Worm (Caenorhabditis elegans) whole organism, L1 larva: ENCODE measurements around the gene F42F12.3.

Experiments
- C16A3.4 ChIP-seq: fragments of 150-350 bp; optimal IDR thresholded peaks from 2 replicates; lab custom pipeline; 2014; ENCODE audit warnings: missing biosample characterization, missing genetic modification characterization
- ceh-8 ChIP-seq: fragments of 200-800 bp; sonication (Bioruptor generic); optimal IDR thresholded peaks from 2 replicates; lab custom pipeline; 2018; ENCODE audit warnings: mild to moderate bottlenecking, missing genetic modification characterization, moderate library complexity, missing compliant biosample characterization
- ceh-82 ChIP-seq, 3 experiments: fragments of 150-350 bp in 1 of 3; sonication (generic microtip) in 2 of 3; optimal IDR thresholded peaks; 2 replicates each; lab custom pipeline; 2014 to 2017; ENCODE audit warnings: missing biosample characterization in 3 of 3, missing genetic modification characterization in 3 of 3
- ceh-90 ChIP-seq: sonication (generic microtip); optimal IDR thresholded peaks from 2 replicates; lab custom pipeline; 2016; ENCODE audit warnings: missing genetic modification characterization, missing compliant biosample characterization
- efl-1 ChIP-seq, 4 experiments: fragments of 150-350 bp; optimal IDR thresholded peaks in 3 of 4; peaks in 1 of 4; 1 replicate in 1 of 4; 2 replicates in 3 of 4; lab custom pipeline; 2014; ENCODE audit warnings: missing biosample characterization in 2 of 4, missing genetic modification characterization in 2 of 4, missing genetic modification reagents in 2 of 4
- efl-3 ChIP-seq: fragments of 200-800 bp; sonication (Bioruptor generic); optimal IDR thresholded peaks from 2 replicates; lab custom pipeline; 2018; ENCODE audit warnings: mild to moderate bottlenecking, missing genetic modification characterization, missing compliant biosample characterization
- egl-27 ChIP-seq, 2 experiments: fragments of 150-350 bp in 1 of 2; sonication (generic microtip); optimal IDR thresholded peaks; 3 replicates each; lab custom pipeline; 2017 to 2018; ENCODE audit warnings: missing biosample characterization in 2 of 2, missing genetic modification characterization in 2 of 2, missing genetic modification reagents in 2 of 2
- elt-2 ChIP-seq: sonication (generic microtip); optimal IDR thresholded peaks from 2 replicates; lab custom pipeline; 2016; ENCODE audit warnings: missing genetic modification characterization, mild to moderate bottlenecking, inconsistent platforms, missing compliant biosample characterization, missing genetic modification reagents
- elt-3 ChIP-seq, 6 experiments: fragments of 150-350 bp in 1 of 6; sonication (generic microtip); optimal IDR thresholded peaks; 2 replicates each; lab custom pipeline; 2017 to 2018; ENCODE audit warnings: missing biosample characterization in 6 of 6, missing genetic modification characterization in 6 of 6, inconsistent platforms in 1 of 6
- ets-5 ChIP-seq: fragments of 200-800 bp; sonication (Bioruptor generic); IDR thresholded peaks from 2 replicates; pipeline ENCODE4 v1.3.6; 2022; ENCODE audit warnings: missing genetic modification characterization, missing compliant biosample characterization
- fos-1 ChIP-seq: fragments of 150-350 bp; optimal IDR thresholded peaks from 2 replicates; lab custom pipeline; 2014; ENCODE audit warnings: missing biosample characterization, missing genetic modification characterization
- irx-1 ChIP-seq: sonication (generic microtip); optimal IDR thresholded peaks from 2 replicates; lab custom pipeline; 2016; ENCODE audit warnings: missing genetic modification characterization, missing compliant biosample characterization
- jun-1 ChIP-seq: fragments of 150-350 bp; optimal IDR thresholded peaks from 2 replicates; lab custom pipeline; 2014; ENCODE audit warnings: missing biosample characterization, missing genetic modification reagents, missing genetic modification characterization
- lin-13 ChIP-seq: fragments of 150-350 bp; optimal IDR thresholded peaks from 2 replicates; lab custom pipeline; 2014; ENCODE audit warnings: missing biosample characterization, missing genetic modification reagents, missing genetic modification characterization
- lin-14 ChIP-seq: fragments of 200-800 bp; sonication (Bioruptor generic); optimal IDR thresholded peaks from 2 replicates; lab custom pipeline; 2018; ENCODE audit warnings: mild to moderate bottlenecking, missing genetic modification characterization, moderate library complexity, missing compliant biosample characterization
- mdl-1 ChIP-seq, 2 experiments: fragments of 150-350 bp; optimal IDR thresholded peaks; 2 replicates each; lab custom pipeline; 2014 to 2017; ENCODE audit warnings: missing biosample characterization in 2 of 2, missing genetic modification characterization in 2 of 2, inconsistent platforms in 1 of 2
- mef-2 ChIP-seq: fragments of 150-350 bp; optimal IDR thresholded peaks from 2 replicates; lab custom pipeline; 2014; ENCODE audit warnings: missing biosample characterization, missing genetic modification characterization
- mep-1 ChIP-seq: fragments of 150-350 bp; optimal IDR thresholded peaks from 2 replicates; lab custom pipeline; 2014; ENCODE audit warnings: missing biosample characterization, missing genetic modification characterization
- nhr-19 ChIP-seq: fragments of 200-800 bp; sonication (Bioruptor generic); conservative IDR thresholded peaks from 2 replicates; pipeline ENCODE4 v1.3.6; 2022; ENCODE audit warnings: missing genetic modification characterization, missing compliant biosample characterization
- nhr-28 ChIP-seq: fragments of 150-350 bp; optimal IDR thresholded peaks from 2 replicates; lab custom pipeline; 2014; ENCODE audit warnings: missing biosample characterization, missing genetic modification characterization
- nhr-47 ChIP-seq: sonication (generic microtip); optimal IDR thresholded peaks from 2 replicates; lab custom pipeline; 2016; ENCODE audit warnings: mild to moderate bottlenecking, missing genetic modification characterization, moderate library complexity, missing compliant biosample characterization
- nhr-76 ChIP-seq: sonication (generic microtip); optimal IDR thresholded peaks from 2 replicates; lab custom pipeline; 2017; ENCODE audit warnings: missing biosample characterization, missing genetic modification characterization
- nhr-84 ChIP-seq: sonication (generic microtip); optimal IDR thresholded peaks from 2 replicates; lab custom pipeline; 2017; ENCODE audit warnings: missing biosample characterization, missing genetic modification characterization
- nhr-90 ChIP-seq: sonication (generic microtip); optimal IDR thresholded peaks from 2 replicates; lab custom pipeline; 2016; ENCODE audit warnings: mild to moderate bottlenecking, missing genetic modification characterization, missing compliant biosample characterization; ENCODE audit not compliant: poor library complexity
- pax-3 ChIP-seq: fragments of 200-800 bp; sonication (Bioruptor generic); optimal IDR thresholded peaks from 2 replicates; lab custom pipeline; 2018; ENCODE audit warnings: mild to moderate bottlenecking, missing genetic modification characterization, moderate library complexity, missing compliant biosample characterization
- sptf-1 ChIP-seq: fragments of 150-350 bp; optimal IDR thresholded peaks from 2 replicates; lab custom pipeline; 2014; ENCODE audit warnings: missing biosample characterization, missing genetic modification characterization
- swsn-7 ChIP-seq: sonication (generic microtip); optimal IDR thresholded peaks from 2 replicates; lab custom pipeline; 2016; ENCODE audit warnings: missing genetic modification characterization, missing compliant biosample characterization
- tlp-1 ChIP-seq: fragments of 150-350 bp; optimal IDR thresholded peaks from 2 replicates; lab custom pipeline; 2014; ENCODE audit warnings: missing biosample characterization, missing genetic modification characterization
- unc-130 ChIP-seq: fragments of 150-350 bp; optimal IDR thresholded peaks from 2 replicates; lab custom pipeline; 2017; ENCODE audit warnings: missing biosample characterization, missing genetic modification characterization, inconsistent platforms
- zag-1 ChIP-seq: fragments of 150-350 bp; optimal IDR thresholded peaks from 2 replicates; lab custom pipeline; 2014; ENCODE audit warnings: missing biosample characterization, missing genetic modification characterization
- zip-4 ChIP-seq: fragments of 200-800 bp; sonication (Bioruptor generic); optimal IDR thresholded peaks from 2 replicates; lab custom pipeline; 2018; ENCODE audit warnings: mild to moderate bottlenecking, missing genetic modification characterization, moderate library complexity, missing compliant biosample characterization
- ztf-4 ChIP-seq: fragments of 150-350 bp; optimal IDR thresholded peaks from 2 replicates; lab custom pipeline; 2014; ENCODE audit warnings: missing biosample characterization, missing genetic modification characterization

The F42F12.3 gene

ce11 chrX:12393786-12394308 lies 43.5 kb downstream of the F42F12.3 start, which contains the start of gene F17E5.2 (continued):
- TF ChIP-seq zip-4 (GFP tag; lab: Kevin White, UChicago) = peak; percentile 79
- peak; percentile 70 for TF ChIP-seq elt-2 (tag; lab: Kevin White, UChicago)
- TF ChIP-seq ceh-90 (tag; lab: Kevin White, UChicago) = no peak
- peak; percentile 95 for TF ChIP-seq ztf-4 (tag; lab: Kevin White, UChicago)
- peak; percentile 86 to 94 (median 92) for TF ChIP-seq ceh-82 (tag; optimal IDR thresholded peaks at IDR 0.05; lab: Kevin White, UChicago)
- peak; percentile 90 for TF ChIP-seq mef-2
- TF ChIP-seq egl-27 (tag; optimal IDR thresholded peaks at IDR 0.05; lab: Kevin White, UChicago) = peak in 1 of 2 experiments; percentile 65
- TF ChIP-seq jun-1 = peak; percentile 93
- TF ChIP-seq zag-1 (tag; lab: Kevin White, UChicago) = peak; percentile 78
- TF ChIP-seq pax-3 (tag; lab: Kevin White, UChicago) = peak; percentile 74
- peak; percentile 46 for TF ChIP-seq ceh-8 (GFP tag; lab: Kevin White, UChicago)
- no peak for TF ChIP-seq ets-5 (GFP tag; lab: Robert Waterston, UW)
- peak in 4 of 6 experiments; percentile 69 to 85 (median 78) for TF ChIP-seq elt-3 (tag; optimal IDR thresholded peaks at IDR 0.05; lab: Kevin White, UChicago)
- TF ChIP-seq nhr-19 = peak; percentile 95
- peak; percentile 95 for TF ChIP-seq swsn-7 (tag; lab: Kevin White, UChicago)
- peak; percentile 91 for TF ChIP-seq fos-1 (tag; lab: Kevin White, UChicago)
- TF ChIP-seq efl-1 (optimal IDR thresholded peaks at IDR 0.05; lab: Kevin White, UChicago) = peak; percentile 82 to 83
- peak; percentile 70 to 97 for TF ChIP-seq efl-1 (GFP tag; optimal IDR thresholded peaks at IDR 0.05 in 1 of 2; lab: Kevin White, UChicago)
- no peak for TF ChIP-seq tlp-1 (tag; lab: Kevin White, UChicago)
- TF ChIP-seq lin-14 (GFP tag; lab: Kevin White, UChicago) = peak; percentile 98
- peak; percentile 93 for TF ChIP-seq unc-130 (tag; lab: Kevin White, UChicago)
- peak; percentile 95 for TF ChIP-seq nhr-47 (tag; lab: Kevin White, UChicago)
- TF ChIP-seq nhr-76 (tag; lab: Kevin White, UChicago) = no peak
- no peak for TF ChIP-seq nhr-84
- peak; percentile 99 for TF ChIP-seq mep-1 (tag; lab: Kevin White, UChicago)
- TF ChIP-seq sptf-1 (tag; lab: Kevin White, UChicago) = no peak
- no peak for TF ChIP-seq nhr-28 (tag; lab: Kevin White, UChicago)
- TF ChIP-seq mdl-1 (tag; optimal IDR thresholded peaks at IDR 0.05; lab: Kevin White, UChicago) = peak in 1 of 2 experiments; percentile 94
- no peak for TF ChIP-seq efl-3 (GFP tag; lab: Kevin White, UChicago)
- TF ChIP-seq nhr-90 (tag; lab: Kevin White, UChicago) = peak; percentile 91
- peak; percentile 92 for TF ChIP-seq lin-13 (GFP tag; lab: Kevin White, UChicago)
- TF ChIP-seq irx-1 (tag; lab: Kevin White, UChicago) = peak; percentile 90
- peak; percentile 98 for TF ChIP-seq C16A3.4 (tag; lab: Kevin White, UChicago)
